Worm (Caenorhabditis elegans): Measurements from ENCODE around the gene C45H4.13.

DNA sequence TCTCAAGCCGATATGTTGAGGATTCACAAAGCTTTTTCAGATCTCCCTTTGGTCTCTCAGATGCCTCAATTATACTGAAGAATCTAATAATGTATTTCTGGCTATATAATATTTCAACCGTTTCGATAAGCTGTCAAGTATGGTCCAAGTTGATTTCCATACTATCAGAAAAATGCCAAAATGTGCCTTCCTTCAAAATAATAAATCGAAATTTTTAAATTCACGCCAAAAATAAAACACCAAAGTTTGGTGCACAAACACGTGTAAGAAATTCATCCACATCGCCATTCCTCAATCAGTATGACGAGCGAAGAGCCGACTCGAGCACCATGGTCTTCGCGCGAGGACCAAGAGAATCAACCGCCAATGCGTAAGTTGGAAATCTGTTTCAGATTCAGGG, 31.2 kb downstream of the C45H4.13 start, which contains the start of gene F22F7.11:
- TF ChIP-seq tbx-2 (tag; optimal IDR thresholded peaks at IDR 0.05) (no peak), sup-37 (GFP tag; optimal IDR thresholded peaks at IDR 0.05) (no peak), skn-1 (tag; optimal IDR thresholded peaks at IDR 0.05) (no peak)
